Worm (Caenorhabditis elegans): Measurements from ENCODE around the gene T04C9.2.

The T04C9.2 gene

ce11 chrIII:5992913-5993312 lies 1.2 kb downstream of the T04C9.2 start, which contains the start of gene T04C9.1:
T04C9.1 (plus strand) TSS chrIII:5993213.
- no peak for TF ChIP-seq nhr-28 (tag; optimal IDR thresholded peaks at IDR 0.05)
- no peak for TF ChIP-seq mls-2 (tag; optimal IDR thresholded peaks at IDR 0.05)
- TF ChIP-seq ztf-11 (tag; optimal IDR thresholded peaks at IDR 0.05) = no peak
- no peak for TF ChIP-seq zip-8 (tag; optimal IDR thresholded peaks at IDR 0.05)
- TF ChIP-seq ham-2 (GFP tag; optimal IDR thresholded peaks at IDR 0.05) = no peak
- no peak for TF ChIP-seq pha-4 (tag; optimal IDR thresholded peaks at IDR 0.05)
- TF ChIP-seq lin-13 (tag; optimal IDR thresholded peaks at IDR 0.05) = no peak
- no peak for TF ChIP-seq nhr-2 (tag; optimal IDR thresholded peaks at IDR 0.05)
- no peak for TF ChIP-seq sem-2 (GFP tag; optimal IDR thresholded peaks at IDR 0.05)
- no peak for TF ChIP-seq ces-1 (GFP tag; optimal IDR thresholded peaks at IDR 0.05)
- no peak for TF ChIP-seq cnd-1 (tag; optimal IDR thresholded peaks at IDR 0.05)

ce11 chrIII:5998640-5999039 lies 7.0 kb downstream of the T04C9.2 start:
- TF ChIP-seq lin-13 (tag; optimal IDR thresholded peaks at IDR 0.05) (no peak), unc-120 (tag; optimal IDR thresholded peaks at IDR 0.05; ENCODE audit: poor library complexity, severe bottlenecking) (no peak), nhr-76 (tag; optimal IDR thresholded peaks at IDR 0.05) (no peak), mab-5 (tag; optimal IDR thresholded peaks at IDR 0.05) (no peak), mep-1 (tag; optimal IDR thresholded peaks at IDR 0.05) (no peak), nhr-237 (tag; optimal IDR thresholded peaks at IDR 0.05) (no peak), nhr-28 (tag; optimal IDR thresholded peaks at IDR 0.05) (no peak), bed-3 (GFP tag; optimal IDR thresholded peaks at IDR 0.05) (no peak), ztf-11 (tag; optimal IDR thresholded peaks at IDR 0.05) (no peak), elt-3 (tag; optimal IDR thresholded peaks at IDR 0.05) (no peak), sptf-1 (tag; optimal IDR thresholded peaks at IDR 0.05) (no peak), zip-8 (tag; optimal IDR thresholded peaks at IDR 0.05) (no peak), ham-2 (GFP tag; optimal IDR thresholded peaks at IDR 0.05) (no peak), mls-2 (tag; optimal IDR thresholded peaks at IDR 0.05) (no peak), unc-39 (tag; optimal IDR thresholded peaks at IDR 0.05) (no peak), drap-1 (GFP tag; optimal IDR thresholded peaks at IDR 0.05) (no peak), nhr-2 (tag; optimal IDR thresholded peaks at IDR 0.05) (no peak), unc-62 (GFP tag; optimal IDR thresholded peaks at IDR 0.05) (no peak), cnd-1 (tag; optimal IDR thresholded peaks at IDR 0.05) (no peak), ceh-43 (GFP tag; optimal IDR thresholded peaks at IDR 0.05) (no peak)

- TF ChIP-seq hlh-1 (tag; optimal IDR thresholded peaks at IDR 0.05) = no peak
- no peak for TF ChIP-seq nhr-28 (tag; optimal IDR thresholded peaks at IDR 0.05)
- peak; percentile 24 for TF ChIP-seq ces-1 (GFP tag; optimal IDR thresholded peaks at IDR 0.05)
Observed at ce11 chrIII:5999629-6000028, 7.9 kb downstream of the T04C9.2 start.

ce11 chrIII:6002024-6002423 lies 10.3 kb downstream of the T04C9.2 start:
- TF ChIP-seq hlh-1 (tag; optimal IDR thresholded peaks at IDR 0.05) (no peak), zip-8 (tag; optimal IDR thresholded peaks at IDR 0.05) (no peak), lin-13 (tag; optimal IDR thresholded peaks at IDR 0.05) (no peak), nhr-28 (tag; optimal IDR thresholded peaks at IDR 0.05) (no peak), cnd-1 (tag; optimal IDR thresholded peaks at IDR 0.05) (no peak), unc-62 (GFP tag; optimal IDR thresholded peaks at IDR 0.05) (no peak), nhr-237 (tag; optimal IDR thresholded peaks at IDR 0.05) (no peak), unc-120 (tag; optimal IDR thresholded peaks at IDR 0.05; ENCODE audit: poor library complexity, severe bottlenecking) (no peak), lin-32 (GFP tag; optimal IDR thresholded peaks at IDR 0.05) (no peak), ham-2 (GFP tag; optimal IDR thresholded peaks at IDR 0.05) (no peak), flh-1 (GFP tag; optimal IDR thresholded peaks at IDR 0.05) (no peak), snpc-4 (tag; optimal IDR thresholded peaks at IDR 0.05) (no peak), unc-39 (tag; optimal IDR thresholded peaks at IDR 0.05) (no peak), bed-3 (GFP tag; optimal IDR thresholded peaks at IDR 0.05) (no peak), tbx-8 (GFP tag; optimal IDR thresholded peaks at IDR 0.05) (no peak)

ce11 chrIII:6006453-6006852 lies 14.8 kb downstream of the T04C9.2 start:
- no peak for TF ChIP-seq flh-1 (GFP tag; optimal IDR thresholded peaks at IDR 0.05)

ce11 chrIII:6008989-6009610 lies 17.4 kb downstream of the T04C9.2 start, which contains the start of the genes gcna-1 and eftu-2:
gcna-1 (minus strand) TSS chrIII:6009084.
eftu-2 (plus strand) TSS chrIII:6009560.
- TF ChIP-seq ham-2 (GFP tag; optimal IDR thresholded peaks at IDR 0.05) (no peak), lsy-2 (tag; optimal IDR thresholded peaks at IDR 0.05) (peak; percentile 92), elt-1 (tag; optimal IDR thresholded peaks at IDR 0.05; ENCODE audit: borderline replicate concordance, insufficient read depth) (no peak)

Data from whole organism, mixed stage, embryonic.